Worm (Caenorhabditis elegans) whole organism, late embryonic: Measurements from ENCODE around the gene grd-6.

Experiments used
- C08G9.2 ChIP-seq: sonication (generic microtip); optimal IDR thresholded peaks from 2 replicates; lab custom pipeline; 2016; ENCODE audit warnings: mild to moderate bottlenecking, missing genetic modification characterization, moderate library complexity, missing compliant biosample characterization
- ceh-2 ChIP-seq: sonication (generic microtip); optimal IDR thresholded peaks from 2 replicates; lab custom pipeline; 2016; ENCODE audit warnings: missing genotype, missing genetic modification characterization, missing compliant biosample characterization
- ceh-22 ChIP-seq: sonication (generic microtip); optimal IDR thresholded peaks from 2 replicates; lab custom pipeline; 2017; ENCODE audit warnings: missing biosample characterization, missing genetic modification characterization
- ceh-9 ChIP-seq: sonication (generic microtip); optimal IDR thresholded peaks from 2 replicates; lab custom pipeline; 2016; ENCODE audit warnings: mild to moderate bottlenecking, missing genetic modification characterization, inconsistent platforms, missing compliant biosample characterization
- ets-4 ChIP-seq: sonication (generic microtip); optimal IDR thresholded peaks from 2 replicates; lab custom pipeline; 2016; ENCODE audit warnings: missing genetic modification characterization, missing compliant biosample characterization
- nhr-11 ChIP-seq: fragments of 150-350 bp; optimal IDR thresholded peaks from 2 replicates; lab custom pipeline; 2014; ENCODE audit warnings: missing biosample characterization, missing genetic modification characterization
- npax-4 ChIP-seq: sonication (generic microtip); optimal IDR thresholded peaks from 2 replicates; lab custom pipeline; 2016; ENCODE audit warnings: missing genetic modification characterization, missing compliant biosample characterization
- pha-4 ChIP-seq: fragments of 150-350 bp; optimal IDR thresholded peaks from 2 replicates; lab custom pipeline; 2018; ENCODE audit warnings: missing biosample characterization, missing genetic modification reagents, missing genetic modification characterization
- rnt-1 ChIP-seq: sonication (generic microtip); optimal IDR thresholded peaks from 2 replicates; lab custom pipeline; 2016; ENCODE audit warnings: missing genetic modification characterization, missing compliant biosample characterization
- sox-4 ChIP-seq: sonication (generic microtip); optimal IDR thresholded peaks from 2 replicates; lab custom pipeline; 2017; ENCODE audit warnings: mild to moderate bottlenecking, missing genetic modification characterization, inconsistent platforms, missing compliant biosample characterization
- syd-9 ChIP-seq: sonication (generic microtip); optimal IDR thresholded peaks from 2 replicates; lab custom pipeline; 2016; ENCODE audit warnings: mild to moderate bottlenecking, missing genetic modification characterization, moderate library complexity, missing compliant biosample characterization
- unc-55 ChIP-seq: sonication (generic microtip); optimal IDR thresholded peaks from 2 replicates; lab custom pipeline; 2017; ENCODE audit warnings: missing biosample characterization, missing genetic modification reagents, missing genetic modification characterization
- zip-5 ChIP-seq: sonication (generic microtip); optimal IDR thresholded peaks from 2 replicates; lab custom pipeline; 2016; ENCODE audit warnings: missing genetic modification characterization, missing compliant biosample characterization
- ztf-16 ChIP-seq: sonication (generic microtip); optimal IDR thresholded peaks from 2 replicates; lab custom pipeline; 2017; ENCODE audit warnings: missing genetic modification characterization, missing compliant biosample characterization

ce11 chrV:9212499-9212898 is 9.2 kb upstream of the grd-6 start:
- TF ChIP-seq ceh-2 (tag; lab: Kevin White, UChicago) (no peak), npax-4 (tag; lab: Kevin White, UChicago) (no peak), sox-4 (tag; lab: Kevin White, UChicago) (no peak), unc-55 (GFP tag; lab: Kevin White, UChicago) (peak; percentile 43), zip-5 (tag; lab: Kevin White, UChicago) (no peak), C08G9.2 (no peak), ceh-9 (tag; lab: Kevin White, UChicago) (no peak), ztf-16 (tag; lab: Kevin White, UChicago) (no peak), pha-4 (tag; lab: Kevin White, UChicago) (no peak), rnt-1 (tag; lab: Kevin White, UChicago) (no peak), nhr-11 (tag; lab: Kevin White, UChicago) (no peak), ets-4 (tag; lab: Kevin White, UChicago) (no peak), ceh-22 (tag; lab: Kevin White, UChicago) (no peak), syd-9 (no peak)
